Fruit fly (Drosophila melanogaster): ENCODE measurements around the gene CG13738.
A peak's percentile ranks its signal among the peaks of the same experiment; 100 is the strongest.

dm6 chr3L:13924646-13925045 lies 48.6 kb downstream of the CG13738 start:
- TF ChIP-seq CG32006 (GFP tag; optimal IDR thresholded peaks at IDR 0.05) (no peak), net (GFP tag; optimal IDR thresholded peaks at IDR 0.05) (peak; percentile 28), salr (GFP tag; optimal IDR thresholded peaks at IDR 0.05) (no peak), Gug (GFP tag; IDR thresholded peaks at IDR 0.05) (no peak), Blimp-1 (GFP tag; optimal IDR thresholded peaks at IDR 0.05) (no peak), spab (GFP tag; optimal IDR thresholded peaks at IDR 0.05) (no peak), Sox102F (GFP tag; optimal IDR thresholded peaks at IDR 0.05) (no peak), Hr39 (GFP tag; optimal IDR thresholded peaks at IDR 0.05) (peak; percentile 4)

Measured in whole organism, prepupa.